Worm (Caenorhabditis elegans): ENCODE measurements around the gene ugt-36.

The ugt-36 gene

ce11 chrV:7175201-7175600 lies 8.4 kb downstream of the ugt-36 start, which contains the start of gene lgc-39:
TSS of gene lgc-39 (plus strand) at chrV:7175501.
- TF ChIP-seq ceh-36 (tag; optimal IDR thresholded peaks at IDR 0.05): no peak
- no peak for TF ChIP-seq pes-1 (GFP tag; IDR thresholded peaks at IDR 0.05)
- no peak for TF ChIP-seq tbx-37 (GFP tag; conservative IDR thresholded peaks at IDR 0.05)
- TF ChIP-seq scrt-1 (GFP tag; IDR thresholded peaks at IDR 0.05): no peak
- no peak for TF ChIP-seq hmg-4 (GFP tag; optimal IDR thresholded peaks at IDR 0.05)
- TF ChIP-seq hmbx-1 (tag; optimal IDR thresholded peaks at IDR 0.05): no peak
- TF ChIP-seq hnd-1 (tag; optimal IDR thresholded peaks at IDR 0.05): no peak
- no peak for TF ChIP-seq B0310.2 (tag; optimal IDR thresholded peaks at IDR 0.05)
- TF ChIP-seq aly-1 (tag; optimal IDR thresholded peaks at IDR 0.05): no peak
- no peak for TF ChIP-seq flt-1 (GFP tag; IDR thresholded peaks at IDR 0.05)
- TF ChIP-seq tbx-11 (GFP tag; IDR thresholded peaks at IDR 0.05): no peak
- no peak for TF ChIP-seq sea-1 (GFP tag; conservative IDR thresholded peaks at IDR 0.05)
- TF ChIP-seq ceh-13 (GFP tag; optimal IDR thresholded peaks at IDR 0.05): no peak
- TF ChIP-seq F13C5.2 (tag; optimal IDR thresholded peaks at IDR 0.05): no peak
- TF ChIP-seq tra-4 (tag; optimal IDR thresholded peaks at IDR 0.05): no peak
- TF ChIP-seq ama-1 (optimal IDR thresholded peaks at IDR 0.05): no peak
- TF ChIP-seq ets-7 (tag; optimal IDR thresholded peaks at IDR 0.05): no peak

DNA sequence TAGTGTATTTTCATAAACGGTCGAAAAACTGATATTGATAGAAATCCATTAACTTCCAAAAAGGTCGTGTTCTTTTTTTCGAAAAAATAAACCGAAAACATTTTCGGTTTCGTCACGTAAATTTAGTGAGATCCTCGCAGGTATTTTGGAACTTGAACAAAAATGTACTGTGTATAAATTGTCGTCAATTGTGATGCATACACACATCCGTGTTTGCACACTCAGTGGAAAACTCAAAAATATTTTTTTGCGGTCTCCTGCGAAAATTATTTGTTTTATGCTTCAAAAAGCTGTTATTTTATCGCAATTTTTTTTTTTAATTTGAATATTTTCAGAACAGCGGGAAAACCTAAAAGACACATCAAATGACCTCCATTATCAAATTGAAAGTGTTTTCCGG lies 12.0 kb downstream of the ugt-36 start, which contains the start of gene cpsf-2:
Gene cpsf-2, plus strand, starts transcription at position 330 of the 400 bp plus-strand sequence.
- no peak for TF ChIP-seq ama-1 (optimal IDR thresholded peaks at IDR 0.05)
- TF ChIP-seq hnd-1 (tag; optimal IDR thresholded peaks at IDR 0.05): no peak
- TF ChIP-seq tbx-37 (GFP tag; conservative IDR thresholded peaks at IDR 0.05): no peak
- TF ChIP-seq B0310.2 (tag; optimal IDR thresholded peaks at IDR 0.05): no peak
- TF ChIP-seq tra-4 (tag; optimal IDR thresholded peaks at IDR 0.05): no peak

DNA sequence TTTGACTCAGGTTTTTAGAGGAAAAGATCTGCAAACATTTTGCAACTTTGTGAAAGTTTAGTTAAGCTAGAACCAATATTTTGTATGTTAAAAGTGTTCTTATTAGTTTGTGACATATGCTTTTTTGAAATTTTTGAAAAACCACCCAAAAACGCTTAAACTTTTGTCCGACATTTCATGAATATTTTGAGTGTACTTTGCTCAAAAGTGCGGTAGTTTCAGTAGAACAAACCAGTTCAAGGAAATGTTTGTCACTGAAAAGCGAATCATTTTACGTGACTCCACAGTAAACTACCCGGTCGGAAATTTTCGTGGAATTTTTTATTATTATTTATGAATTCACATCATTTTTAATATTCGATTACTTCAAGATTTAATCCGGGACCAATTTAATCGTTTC lies 17.7 kb downstream of the ugt-36 start, which contains the start of gene pitr-5:
Gene pitr-5, plus strand, starts transcription at position 301 of the 400 bp plus-strand sequence.
- TF ChIP-seq hmg-4 (GFP tag; optimal IDR thresholded peaks at IDR 0.05) (no peak), F13C5.2 (tag; optimal IDR thresholded peaks at IDR 0.05) (no peak), ceh-13 (GFP tag; optimal IDR thresholded peaks at IDR 0.05) (no peak), hnd-1 (tag; optimal IDR thresholded peaks at IDR 0.05) (no peak), ama-1 (optimal IDR thresholded peaks at IDR 0.05) (no peak), tra-4 (tag; optimal IDR thresholded peaks at IDR 0.05) (no peak), ceh-36 (tag; optimal IDR thresholded peaks at IDR 0.05) (no peak), B0310.2 (tag; optimal IDR thresholded peaks at IDR 0.05) (no peak), flt-1 (GFP tag; IDR thresholded peaks at IDR 0.05) (no peak), tbx-11 (GFP tag; IDR thresholded peaks at IDR 0.05) (no peak), ets-7 (tag; optimal IDR thresholded peaks at IDR 0.05) (no peak), tbx-37 (GFP tag; conservative IDR thresholded peaks at IDR 0.05) (no peak), aly-1 (tag; optimal IDR thresholded peaks at IDR 0.05) (no peak), sea-1 (GFP tag; conservative IDR thresholded peaks at IDR 0.05) (no peak), hmbx-1 (tag; optimal IDR thresholded peaks at IDR 0.05) (no peak), pes-1 (GFP tag; IDR thresholded peaks at IDR 0.05) (no peak), scrt-1 (GFP tag; IDR thresholded peaks at IDR 0.05) (no peak)

ce11 chrV:7186599-7186998 lies 19.8 kb downstream of the ugt-36 start:
- no peak for TF ChIP-seq hmg-4 (GFP tag; optimal IDR thresholded peaks at IDR 0.05)
- no peak for TF ChIP-seq B0310.2 (tag; optimal IDR thresholded peaks at IDR 0.05)
- no peak for TF ChIP-seq hnd-1 (tag; optimal IDR thresholded peaks at IDR 0.05)
- TF ChIP-seq tbx-37 (GFP tag; conservative IDR thresholded peaks at IDR 0.05): no peak
- TF ChIP-seq aly-1 (tag; optimal IDR thresholded peaks at IDR 0.05): no peak
- no peak for TF ChIP-seq tra-4 (tag; optimal IDR thresholded peaks at IDR 0.05)
- no peak for TF ChIP-seq F13C5.2 (tag; optimal IDR thresholded peaks at IDR 0.05)
- no peak for TF ChIP-seq ets-7 (tag; optimal IDR thresholded peaks at IDR 0.05)
- no peak for TF ChIP-seq ceh-13 (GFP tag; optimal IDR thresholded peaks at IDR 0.05)
- no peak for TF ChIP-seq ceh-36 (tag; optimal IDR thresholded peaks at IDR 0.05)
- no peak for TF ChIP-seq sea-1 (GFP tag; conservative IDR thresholded peaks at IDR 0.05)
- TF ChIP-seq tbx-11 (GFP tag; IDR thresholded peaks at IDR 0.05): no peak
- no peak for TF ChIP-seq ama-1 (optimal IDR thresholded peaks at IDR 0.05)
- no peak for TF ChIP-seq scrt-1 (GFP tag; IDR thresholded peaks at IDR 0.05)
- TF ChIP-seq pes-1 (GFP tag; IDR thresholded peaks at IDR 0.05): no peak
- no peak for TF ChIP-seq hmbx-1 (tag; optimal IDR thresholded peaks at IDR 0.05)
- no peak for TF ChIP-seq flt-1 (GFP tag; IDR thresholded peaks at IDR 0.05)

ce11 chrV:7187295-7187694 lies 20.5 kb downstream of the ugt-36 start:
- TF ChIP-seq ceh-13 (GFP tag; optimal IDR thresholded peaks at IDR 0.05) (no peak), ceh-36 (tag; optimal IDR thresholded peaks at IDR 0.05) (no peak), hmg-4 (GFP tag; optimal IDR thresholded peaks at IDR 0.05) (no peak), ama-1 (optimal IDR thresholded peaks at IDR 0.05) (no peak), B0310.2 (tag; optimal IDR thresholded peaks at IDR 0.05) (no peak), F13C5.2 (tag; optimal IDR thresholded peaks at IDR 0.05) (no peak), tbx-37 (GFP tag; conservative IDR thresholded peaks at IDR 0.05) (no peak)

DNA sequence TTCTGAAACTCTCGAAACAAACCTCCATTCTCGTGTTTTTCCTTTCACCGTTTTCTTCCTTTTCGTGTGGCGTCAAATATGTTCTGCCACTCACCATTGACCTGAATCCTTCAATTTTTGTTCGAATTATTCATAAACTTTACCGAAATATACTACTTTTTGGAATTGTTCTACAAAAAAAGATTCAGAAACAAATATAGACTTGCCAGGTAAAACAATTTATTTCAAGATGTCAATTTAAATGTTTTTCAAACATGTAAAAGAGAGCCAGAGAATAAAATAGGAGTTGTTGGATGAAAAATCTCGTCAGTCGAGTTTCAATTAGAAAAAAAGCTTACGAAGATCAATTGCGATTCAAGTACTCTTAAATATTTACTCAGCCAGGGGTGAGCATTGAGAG lies 26.8 kb downstream of the ugt-36 start, which contains the start of gene F09G2.8:
Gene F09G2.8, minus strand, starts transcription at position 101 of the 400 bp plus-strand sequence.
- no peak for TF ChIP-seq scrt-1 (GFP tag; IDR thresholded peaks at IDR 0.05)
- no peak for TF ChIP-seq tbx-37 (GFP tag; conservative IDR thresholded peaks at IDR 0.05)
- no peak for TF ChIP-seq tbx-11 (GFP tag; IDR thresholded peaks at IDR 0.05)
- TF ChIP-seq hmbx-1 (tag; optimal IDR thresholded peaks at IDR 0.05): no peak

ce11 chrV:7194818-7195217 lies 28.0 kb downstream of the ugt-36 start:
- TF ChIP-seq pes-1 (GFP tag; IDR thresholded peaks at IDR 0.05) (no peak), ama-1 (optimal IDR thresholded peaks at IDR 0.05) (no peak), scrt-1 (GFP tag; IDR thresholded peaks at IDR 0.05) (no peak), B0310.2 (tag; optimal IDR thresholded peaks at IDR 0.05) (no peak), hmg-4 (GFP tag; optimal IDR thresholded peaks at IDR 0.05) (no peak)

- TF ChIP-seq sea-1 (GFP tag; conservative IDR thresholded peaks at IDR 0.05): no peak
- TF ChIP-seq ceh-13 (GFP tag; optimal IDR thresholded peaks at IDR 0.05): no peak
- TF ChIP-seq flt-1 (GFP tag; IDR thresholded peaks at IDR 0.05): no peak
- TF ChIP-seq ets-7 (tag; optimal IDR thresholded peaks at IDR 0.05): no peak
Measured at ce11 chrV:7196037-7196436, 29.2 kb downstream of the ugt-36 start, which contains the start of gene attf-2. TSS of gene attf-2 (minus strand) at chrV:7196137.
